Worm (Caenorhabditis elegans): ENCODE measurements around the gene toca-1.
A peak's percentile ranks its signal among the peaks of the same experiment; 100 is the strongest.

DNA sequence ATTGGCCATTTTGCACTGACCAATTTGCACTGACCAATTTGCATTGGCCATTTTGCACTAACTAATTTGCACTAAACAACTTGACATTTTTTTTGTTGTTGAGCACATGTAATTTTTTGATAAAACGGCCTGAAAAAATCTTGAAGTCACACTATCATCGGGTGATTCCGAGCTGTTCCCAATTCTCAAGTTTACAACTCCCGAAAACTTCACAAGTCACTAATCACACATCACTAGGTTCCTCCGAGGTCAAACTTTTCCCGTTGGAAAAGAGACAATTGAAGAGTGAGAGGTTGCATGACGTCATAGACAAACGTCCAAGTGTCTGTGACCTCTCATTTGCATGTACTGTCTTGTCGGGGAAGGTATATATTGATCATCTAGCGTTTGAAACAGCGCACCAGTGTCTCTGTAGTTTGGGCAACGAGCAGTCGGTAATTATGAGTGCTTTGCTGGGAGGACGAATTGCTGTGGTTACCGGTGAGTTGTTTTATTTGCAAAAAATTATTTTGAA is 35.1 kb downstream of the toca-1 start, which contains the start of the genes D1005.10 and dhs-25:
- TF ChIP-seq nhr-237 (tag; optimal IDR thresholded peaks at IDR 0.05) = no peak
- TF ChIP-seq ceh-28 (tag; optimal IDR thresholded peaks at IDR 0.05) = peak; percentile 81

Data from whole organism, L3 larva.